Worm (Caenorhabditis elegans) whole organism, early embryonic: Measurements from ENCODE around the gene irld-57.
"Not testable (repeated sequence)": the region's sequence is repeated elsewhere in the genome, so short reads cannot be mapped to it uniquely, and the experiment has no call there.

Experiments
- B0310.2 ChIP-seq: sonication (generic microtip); optimal IDR thresholded peaks from 2 replicates; lab custom pipeline; 2016; ENCODE audit warnings: mild to moderate bottlenecking, missing genetic modification characterization, missing compliant biosample characterization
- F13C5.2 ChIP-seq: sonication (generic microtip); optimal IDR thresholded peaks from 2 replicates; lab custom pipeline; 2017; ENCODE audit warnings: mild to moderate bottlenecking, missing genetic modification characterization, inconsistent platforms, missing compliant biosample characterization
- aly-1 ChIP-seq: sonication (generic microtip); optimal IDR thresholded peaks from 2 replicates; lab custom pipeline; 2016; ENCODE audit warnings: missing genetic modification characterization, missing compliant biosample characterization
- ama-1 ChIP-seq: fragments of 150-350 bp; optimal IDR thresholded peaks from 2 replicates; lab custom pipeline; 2014
- ceh-13 ChIP-seq: fragments of 200-800 bp; sonication (Bioruptor generic); optimal IDR thresholded peaks from 2 replicates; lab custom pipeline; 2018; ENCODE audit warnings: mild to moderate bottlenecking, missing genetic modification characterization, missing compliant biosample characterization
- ceh-36 ChIP-seq: sonication (generic microtip); optimal IDR thresholded peaks from 2 replicates; lab custom pipeline; 2016; ENCODE audit warnings: missing genetic modification characterization, inconsistent platforms, missing compliant biosample characterization
- ets-7 ChIP-seq: sonication (generic microtip); optimal IDR thresholded peaks from 2 replicates; lab custom pipeline; 2016; ENCODE audit warnings: missing genotype, missing genetic modification characterization, missing compliant biosample characterization
- flt-1 ChIP-seq: fragments of 200-800 bp; sonication (Bioruptor generic); IDR thresholded peaks from 2 replicates; pipeline ENCODE4 v1.3.6; 2022; ENCODE audit warnings: missing genetic modification characterization, missing compliant biosample characterization
- hmbx-1 ChIP-seq: sonication (generic microtip); optimal IDR thresholded peaks from 2 replicates; lab custom pipeline; 2016; ENCODE audit warnings: mild to moderate bottlenecking, missing genetic modification characterization, missing compliant biosample characterization
- hmg-4 ChIP-seq: fragments of 200-800 bp; sonication (Bioruptor generic); optimal IDR thresholded peaks from 2 replicates; lab custom pipeline; 2018; ENCODE audit warnings: mild to moderate bottlenecking, missing genetic modification characterization, missing compliant biosample characterization
- hnd-1 ChIP-seq: sonication (generic microtip); optimal IDR thresholded peaks from 2 replicates; lab custom pipeline; 2016; ENCODE audit warnings: missing genetic modification characterization, missing compliant biosample characterization
- pes-1 ChIP-seq: fragments of 200-800 bp; sonication (Bioruptor generic); IDR thresholded peaks from 2 replicates; pipeline ENCODE4 v1.3.6; 2022; ENCODE audit warnings: missing genetic modification reagents, missing genetic modification characterization, missing compliant biosample characterization
- scrt-1 ChIP-seq: fragments of 200-800 bp; sonication (Bioruptor generic); IDR thresholded peaks from 2 replicates; pipeline ENCODE4 v1.3.6; 2022; ENCODE audit warnings: missing genetic modification characterization, missing compliant biosample characterization
- sea-1 ChIP-seq: fragments of 200-800 bp; sonication (Bioruptor generic); conservative IDR thresholded peaks from 2 replicates; pipeline ENCODE4 v1.3.6; 2022; ENCODE audit warnings: missing genetic modification characterization, missing compliant biosample characterization
- tbx-11 ChIP-seq: fragments of 200-800 bp; sonication (Bioruptor generic); IDR thresholded peaks from 2 replicates; pipeline ENCODE4 v1.3.6; 2022; ENCODE audit warnings: missing genetic modification characterization, missing compliant biosample characterization
- tbx-37 ChIP-seq: fragments of 200-800 bp; sonication (Bioruptor generic); conservative IDR thresholded peaks from 2 replicates; pipeline ENCODE4 v1.3.6; 2022; ENCODE audit warnings: missing genetic modification reagents, missing genetic modification characterization, missing compliant biosample characterization
- tra-4 ChIP-seq: sonication (generic microtip); optimal IDR thresholded peaks from 2 replicates; lab custom pipeline; 2017; ENCODE audit warnings: missing genetic modification characterization, missing compliant biosample characterization

The irld-57 gene

DNA sequence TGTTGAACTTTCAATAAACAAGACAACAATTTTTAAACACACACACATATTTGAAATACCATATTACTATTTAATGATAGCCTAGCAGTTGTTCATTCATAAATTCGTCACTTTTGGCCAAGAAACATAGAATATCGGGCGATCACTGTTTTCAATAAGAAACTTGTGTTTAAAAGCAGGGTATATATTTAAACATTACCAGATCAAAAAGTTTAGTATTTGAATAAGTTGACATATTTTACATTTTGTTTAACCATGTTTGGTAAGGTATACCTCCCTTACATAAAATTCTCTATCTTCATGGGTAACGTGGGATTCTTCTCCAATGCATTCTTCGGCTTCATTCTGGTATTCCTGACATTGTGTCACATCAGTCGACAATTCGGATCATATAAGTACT is 28.2 kb upstream of the irld-57 start, which contains the start of gene str-8:
Gene str-8 (plus strand): TSS at position 301 of the 400 bp plus-strand sequence.
- not testable (repeated sequence) for TF ChIP-seq aly-1 (tag; lab: Kevin White, UChicago); scrt-1 (GFP tag; lab: Robert Waterston, UW); hmbx-1 (tag; lab: Kevin White, UChicago)

DNA sequence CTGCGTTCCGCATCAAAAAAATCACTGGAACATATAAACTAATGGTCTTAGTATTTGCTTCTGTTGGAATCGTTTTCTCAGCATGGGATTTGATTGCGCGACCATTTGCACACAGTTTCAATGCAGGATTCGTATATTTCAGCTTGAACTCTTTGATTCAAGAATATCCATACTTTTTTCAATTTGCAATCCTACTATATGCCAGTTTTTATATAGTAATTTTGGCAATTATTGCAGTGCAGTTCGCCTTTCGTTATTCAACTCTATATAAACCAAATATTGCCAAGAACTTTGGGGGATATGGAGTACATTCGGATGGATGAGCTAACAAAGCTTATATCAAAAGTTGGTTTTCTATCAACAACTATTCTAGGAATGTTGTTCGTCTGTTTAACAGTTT is 26.4 kb upstream of the irld-57 start, which contains the start of gene str-5:
Gene str-5 (plus strand): TSS at position 301 of the 400 bp plus-strand sequence.
- not testable (repeated sequence) for TF ChIP-seq B0310.2 (tag; lab: Kevin White, UChicago); pes-1 (GFP tag; lab: Robert Waterston, UW); hnd-1 (tag; lab: Kevin White, UChicago)

DNA sequence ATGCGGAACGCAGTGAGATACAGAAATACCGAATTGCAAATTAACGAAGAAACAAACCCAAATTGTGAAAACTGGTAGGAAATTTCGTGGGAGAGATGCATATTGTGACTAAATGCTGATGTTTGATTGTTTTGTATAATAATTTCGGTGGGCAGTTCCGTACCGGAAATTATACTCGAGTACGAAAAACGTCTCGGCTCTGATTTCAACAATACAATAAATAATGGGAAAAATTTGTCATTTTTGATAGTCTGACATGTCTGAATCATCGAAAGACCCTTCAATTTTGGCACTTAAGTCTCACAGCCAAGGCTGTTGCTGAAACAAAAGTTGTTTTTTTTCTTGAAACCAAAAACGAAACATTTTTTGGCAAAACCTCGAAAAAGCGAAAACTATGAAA is 25.5 kb upstream of the irld-57 start, which contains the start of gene str-43:
Gene str-43 (minus strand): TSS at position 101 of the 400 bp plus-strand sequence.
- TF ChIP-seq hnd-1 (tag; lab: Kevin White, UChicago): no peak
- no peak for TF ChIP-seq tra-4 (tag; lab: Kevin White, UChicago)
- no peak for TF ChIP-seq tbx-37 (GFP tag; lab: Robert Waterston, UW)
- no peak for TF ChIP-seq tbx-11 (GFP tag; lab: Robert Waterston, UW)
- no peak for TF ChIP-seq ets-7 (tag; lab: Kevin White, UChicago)
- no peak for TF ChIP-seq ama-1
- TF ChIP-seq scrt-1 (GFP tag; lab: Robert Waterston, UW): no peak
- no peak for TF ChIP-seq B0310.2 (tag; lab: Kevin White, UChicago)
- TF ChIP-seq F13C5.2 (tag; lab: Kevin White, UChicago): no peak
- no peak for TF ChIP-seq hmbx-1 (tag; lab: Kevin White, UChicago)
- no peak for TF ChIP-seq sea-1 (GFP tag; lab: Robert Waterston, UW)

DNA sequence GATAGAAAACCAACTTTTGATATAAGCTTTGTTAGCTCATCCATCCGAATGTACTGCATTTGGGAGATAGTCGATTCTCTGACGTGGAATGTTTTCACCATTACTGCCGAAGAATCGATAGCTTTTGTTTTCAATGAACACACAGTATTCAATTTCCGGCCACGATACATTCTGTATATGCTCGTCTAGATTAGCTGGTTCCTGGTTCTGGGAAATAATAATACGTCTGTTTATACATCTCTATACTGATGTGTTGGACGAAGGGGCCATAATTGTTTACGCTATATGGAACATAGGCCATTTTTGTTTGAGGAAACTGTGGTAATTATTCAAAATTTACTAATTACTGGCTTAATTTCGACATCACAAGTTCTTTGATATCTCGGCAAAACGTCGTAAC is 23.6 kb upstream of the irld-57 start, which contains the start of gene str-6:
Gene str-6 (minus strand): TSS at position 101 of the 400 bp plus-strand sequence.
- TF ChIP-seq ceh-13 (GFP tag; lab: Kevin White, UChicago) (no peak), tbx-37 (GFP tag; lab: Robert Waterston, UW) (no peak), tra-4 (tag; lab: Kevin White, UChicago) (no peak), aly-1 (tag; lab: Kevin White, UChicago) (no peak), hmbx-1 (tag; lab: Kevin White, UChicago) (no peak), hnd-1 (tag; lab: Kevin White, UChicago) (no peak), tbx-11 (GFP tag; lab: Robert Waterston, UW) (no peak), F13C5.2 (tag; lab: Kevin White, UChicago) (no peak), flt-1 (GFP tag; lab: Robert Waterston, UW) (no peak), ama-1 (no peak)

DNA sequence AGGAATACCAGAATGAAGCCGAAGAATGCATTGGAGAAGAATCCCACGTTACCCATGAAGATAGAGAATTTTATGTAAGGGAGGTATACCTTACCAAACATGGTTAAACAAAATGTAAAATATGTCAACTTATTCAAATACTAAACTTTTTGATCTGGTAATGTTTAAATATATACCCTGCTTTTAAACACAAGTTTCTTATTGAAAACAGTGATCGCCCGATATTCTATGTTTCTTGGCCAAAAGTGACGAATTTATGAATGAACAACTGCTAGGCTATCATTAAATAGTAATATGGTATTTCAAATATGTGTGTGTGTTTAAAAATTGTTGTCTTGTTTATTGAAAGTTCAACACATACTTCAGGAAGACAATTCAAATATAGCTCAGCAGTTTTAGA is 21.8 kb upstream of the irld-57 start, which contains the start of gene T23D5.8:
Gene T23D5.8 (minus strand): TSS at position 101 of the 400 bp plus-strand sequence.
- not testable (repeated sequence) for TF ChIP-seq tbx-37 (GFP tag; lab: Robert Waterston, UW); ama-1; ceh-13 (GFP tag; lab: Kevin White, UChicago)

DNA sequence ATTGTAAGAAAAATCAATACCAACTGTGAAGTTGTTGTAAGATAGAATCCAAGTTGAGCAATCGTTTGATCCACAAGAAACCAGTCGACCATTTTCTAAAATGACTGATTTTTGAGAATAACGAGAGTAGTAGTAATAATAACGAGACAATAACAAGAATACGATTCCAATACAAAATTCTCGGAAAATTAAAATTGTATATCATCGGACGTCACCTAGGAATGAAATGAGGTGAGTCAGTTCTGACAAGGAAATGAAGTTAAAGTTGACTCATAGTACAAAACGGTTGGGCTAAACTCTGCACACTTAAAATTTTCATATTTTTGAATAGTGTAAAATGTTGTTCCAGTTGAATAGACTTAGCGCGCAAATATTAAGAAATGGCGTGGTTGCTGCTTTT is 17.9 kb upstream of the irld-57 start, which contains the start of gene str-19:
Gene str-19 (minus strand): TSS at position 101 of the 400 bp plus-strand sequence.
- TF ChIP-seq ceh-13 (GFP tag; lab: Kevin White, UChicago); tra-4 (tag; lab: Kevin White, UChicago); flt-1 (GFP tag; lab: Robert Waterston, UW): not testable (repeated sequence)

DNA sequence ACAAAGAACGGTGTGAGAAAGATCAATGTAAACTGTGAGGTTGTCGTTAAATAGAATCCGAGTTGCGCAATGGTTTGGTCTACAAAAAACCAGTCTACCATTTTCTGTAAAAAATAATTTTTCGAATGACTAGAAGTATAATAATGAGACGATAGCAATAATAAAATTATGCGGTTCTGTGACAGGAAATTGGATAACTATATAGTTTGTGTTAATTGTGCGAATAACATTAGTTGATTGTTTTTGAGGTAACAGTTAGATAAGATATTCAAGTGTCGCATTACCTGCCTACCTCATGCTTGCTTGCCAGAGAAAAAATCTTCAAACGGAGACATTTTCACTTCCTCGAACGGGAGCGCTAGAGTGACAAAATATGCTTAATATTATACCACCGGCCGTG is 15.3 kb upstream of the irld-57 start, which contains the start of gene str-18:
Gene str-18 (minus strand): TSS at position 101 of the 400 bp plus-strand sequence.
- no peak for TF ChIP-seq pes-1 (GFP tag; lab: Robert Waterston, UW)
- no peak for TF ChIP-seq ceh-13 (GFP tag; lab: Kevin White, UChicago)
- no peak for TF ChIP-seq aly-1 (tag; lab: Kevin White, UChicago)
- no peak for TF ChIP-seq ceh-36 (tag; lab: Kevin White, UChicago)
- no peak for TF ChIP-seq scrt-1 (GFP tag; lab: Robert Waterston, UW)

DNA sequence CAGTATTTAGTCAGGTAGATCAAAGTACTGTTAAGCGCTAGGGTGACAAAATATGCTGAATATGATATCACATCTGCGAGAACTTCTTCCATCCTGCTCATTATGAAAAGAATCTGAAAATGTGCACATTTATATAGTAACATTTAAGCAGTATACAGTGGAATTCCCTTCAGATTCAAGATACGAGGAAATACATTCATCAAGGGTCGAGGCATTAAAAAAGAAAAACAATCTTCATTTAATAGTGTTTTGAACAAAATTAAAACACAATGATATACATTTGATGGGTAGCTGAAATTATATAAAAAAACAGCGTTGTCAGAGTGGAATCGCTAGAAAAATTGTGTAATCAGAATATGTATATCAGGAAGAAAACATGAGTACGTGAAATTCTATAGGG is 9.2 kb upstream of the irld-57 start, which contains the start of gene str-27:
Gene str-27 (minus strand): TSS at position 101 of the 400 bp plus-strand sequence.
- TF ChIP-seq hnd-1 (tag; lab: Kevin White, UChicago) (no peak), aly-1 (tag; lab: Kevin White, UChicago) (no peak), scrt-1 (GFP tag; lab: Robert Waterston, UW) (no peak), F13C5.2 (tag; lab: Kevin White, UChicago) (no peak), sea-1 (GFP tag; lab: Robert Waterston, UW) (no peak), hmg-4 (GFP tag; lab: Kevin White, UChicago) (no peak), ets-7 (tag; lab: Kevin White, UChicago) (no peak)

DNA sequence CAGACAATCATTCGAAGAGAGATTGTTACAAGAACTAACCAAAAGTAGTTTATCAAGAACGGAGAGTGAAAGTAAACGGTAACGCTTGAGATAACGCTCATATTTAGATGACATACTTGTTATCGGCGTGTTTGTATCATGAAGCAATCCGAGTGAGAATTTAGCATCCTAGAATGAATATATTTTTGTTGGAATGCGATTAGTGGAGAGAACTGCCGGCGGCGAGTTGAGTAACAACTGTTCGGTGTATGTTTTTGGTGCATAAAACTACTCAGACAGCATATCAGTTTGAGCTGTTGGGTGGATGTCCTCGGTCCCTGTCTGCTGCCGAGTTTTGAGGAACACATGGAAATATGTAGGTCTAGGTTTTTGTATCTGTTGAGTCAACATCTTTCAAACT is 7.1 kb upstream of the irld-57 start, which contains the start of gene T23D5.3:
Gene T23D5.3 (minus strand): TSS at position 101 of the 400 bp plus-strand sequence.
- no peak for TF ChIP-seq pes-1 (GFP tag; lab: Robert Waterston, UW)
- TF ChIP-seq hnd-1 (tag; lab: Kevin White, UChicago): no peak
- no peak for TF ChIP-seq tra-4 (tag; lab: Kevin White, UChicago)
- TF ChIP-seq F13C5.2 (tag; lab: Kevin White, UChicago): no peak
- no peak for TF ChIP-seq tbx-37 (GFP tag; lab: Robert Waterston, UW)
- TF ChIP-seq ama-1: no peak
- no peak for TF ChIP-seq tbx-11 (GFP tag; lab: Robert Waterston, UW)
- no peak for TF ChIP-seq hmbx-1 (tag; lab: Kevin White, UChicago)
- no peak for TF ChIP-seq flt-1 (GFP tag; lab: Robert Waterston, UW)
